Fruit fly (Drosophila melanogaster) whole organism, embryonic: ENCODE data around the gene Spn28Db.

Experiments used
- Atf-2 ChIP-seq: fragments of 200-800 bp; sonication (Bioruptor generic); optimal IDR thresholded peaks from 2 replicates; lab custom pipeline; 2016; ENCODE audit warnings: missing biosample characterization, missing genetic modification characterization
- Atf3 ChIP-seq: fragments of 200-800 bp; sonication (Bioruptor generic); optimal IDR thresholded peaks from 3 replicates; lab custom pipeline; 2016; ENCODE audit warnings: missing biosample characterization, missing genetic modification characterization
- Atf6 ChIP-seq: fragments of 200-800 bp; sonication (Bioruptor generic); IDR thresholded peaks from 2 replicates; pipeline ENCODE4 v1.3.6; 2022; ENCODE audit warnings: missing biosample characterization, missing genetic modification characterization
- CG10565 ChIP-seq: fragments of 200-800 bp; sonication (Bioruptor generic); optimal IDR thresholded peaks from 3 replicates; lab custom pipeline; 2016; ENCODE audit warnings: missing biosample characterization, mild to moderate bottlenecking, missing genetic modification characterization
- CG10979 ChIP-seq: fragments of 200-800 bp; sonication (Bioruptor generic); optimal IDR thresholded peaks from 2 replicates; lab custom pipeline; 2018; ENCODE audit warnings: missing biosample characterization, mild to moderate bottlenecking, missing genetic modification characterization, moderate library complexity
- CG11695 ChIP-seq: fragments of 200-800 bp; sonication (Bioruptor generic); IDR thresholded peaks from 3 replicates; pipeline ENCODE4 v1.3.6; 2022; ENCODE audit warnings: missing biosample characterization, missing genetic modification characterization
- CG12299 ChIP-seq: fragments of 200-800 bp; sonication (Bioruptor generic); optimal IDR thresholded peaks from 2 replicates; lab custom pipeline; 2018; ENCODE audit warnings: missing biosample characterization, mild to moderate bottlenecking, missing genetic modification characterization
- CG1233 ChIP-seq: fragments of 200-800 bp; sonication (Bioruptor generic); optimal IDR thresholded peaks from 4 replicates; lab custom pipeline; 2018; ENCODE audit warnings: missing biosample characterization, mild to moderate bottlenecking, missing genetic modification characterization
- CG12391 ChIP-seq: fragments of 200-800 bp; sonication (Bioruptor generic); optimal IDR thresholded peaks from 3 replicates; lab custom pipeline; 2018; ENCODE audit warnings: missing biosample characterization, mild to moderate bottlenecking, missing genetic modification characterization, moderate library complexity
- CG14441 ChIP-seq: fragments of 200-800 bp; sonication (Bioruptor generic); IDR thresholded peaks from 2 replicates; pipeline ENCODE4 v1.3.6; 2022; ENCODE audit warnings: missing biosample characterization, missing genetic modification characterization
- CG1602 ChIP-seq: fragments of 200-800 bp; sonication (Bioruptor generic); optimal IDR thresholded peaks from 3 replicates; lab custom pipeline; 2016; ENCODE audit warnings: missing biosample characterization, missing genetic modification characterization
- CG16815 ChIP-seq: fragments of 200-800 bp; sonication (Bioruptor generic); optimal IDR thresholded peaks from 3 replicates; lab custom pipeline; 2017; ENCODE audit warnings: missing biosample characterization, mild to moderate bottlenecking, missing genetic modification characterization
- CG30431 ChIP-seq: fragments of 200-800 bp; sonication (Bioruptor generic); optimal IDR thresholded peaks from 2 replicates; lab custom pipeline; 2017; ENCODE audit warnings: missing biosample characterization, missing genetic modification characterization
- CG31388 ChIP-seq: fragments of 200-800 bp; sonication (Bioruptor generic); optimal IDR thresholded peaks from 2 replicates; lab custom pipeline; 2016; ENCODE audit warnings: missing biosample characterization, missing genetic modification characterization
- CG3995 ChIP-seq: fragments of 200-800 bp; sonication (Bioruptor generic); optimal IDR thresholded peaks from 3 replicates; lab custom pipeline; 2016; ENCODE audit warnings: missing biosample characterization, missing genetic modification characterization
- CG43689 ChIP-seq: fragments of 200-800 bp; sonication (Bioruptor generic); IDR thresholded peaks from 2 replicates; pipeline ENCODE4 v1.3.6; 2022; ENCODE audit warnings: missing biosample characterization, missing genetic modification characterization
- CG4424 ChIP-seq: fragments of 200-800 bp; sonication (Bioruptor generic); optimal IDR thresholded peaks from 3 replicates; lab custom pipeline; 2016; ENCODE audit warnings: missing biosample characterization, missing genetic modification characterization
- CG6683 ChIP-seq: fragments of 200-800 bp; sonication (Bioruptor generic); optimal IDR thresholded peaks from 2 replicates; lab custom pipeline; 2017; ENCODE audit warnings: missing biosample characterization, mild to moderate bottlenecking, missing genetic modification characterization, missing genetic modification reagents
- CG7556 ChIP-seq: fragments of 200-800 bp; sonication (Bioruptor generic); optimal IDR thresholded peaks from 2 replicates; lab custom pipeline; 2017; ENCODE audit warnings: missing biosample characterization, mild to moderate bottlenecking, missing genetic modification characterization
- CG9609 ChIP-seq: fragments of 200-800 bp; sonication (Bioruptor generic); optimal IDR thresholded peaks from 3 replicates; lab custom pipeline; 2016; ENCODE audit warnings: missing biosample characterization, missing genetic modification characterization
- CoRest ChIP-seq: fragments of 200-800 bp; sonication (Bioruptor generic); optimal IDR thresholded peaks from 3 replicates; lab custom pipeline; 2018; ENCODE audit warnings: missing biosample characterization, mild to moderate bottlenecking, missing genetic modification characterization, moderate library complexity
- D19A ChIP-seq: fragments of 200-800 bp; optimal IDR thresholded peaks from 3 replicates; lab custom pipeline; 2019; ENCODE audit warnings: missing biosample characterization, mild to moderate bottlenecking, missing genetic modification characterization, moderate library complexity
- Dek ChIP-seq: fragments of 200-800 bp; sonication (Bioruptor generic); optimal IDR thresholded peaks from 3 replicates; lab custom pipeline; 2019; ENCODE audit warnings: missing biosample characterization, mild to moderate bottlenecking, missing genetic modification characterization, moderate library complexity
- Dfd ChIP-seq, 2 experiments: fragments of >200 bp; optimal IDR thresholded peaks; 2 replicates each; lab custom pipeline; 2017; ENCODE audit warnings: missing biosample characterization in 2 of 2, missing genetic modification characterization in 2 of 2
- Dip3 ChIP-seq: fragments of 200-800 bp; sonication (Bioruptor generic); optimal IDR thresholded peaks from 3 replicates; lab custom pipeline; 2016; ENCODE audit warnings: missing biosample characterization, missing genetic modification characterization
- Eip74EF ChIP-seq, 2 experiments: fragments of 200-800 bp in 1 of 2; fragments of >200 bp in 1 of 2; sonication (Bioruptor generic) in 1 of 2; optimal IDR thresholded peaks; 2 replicates each; lab custom pipeline; 2017 to 2019; ENCODE audit warnings: missing biosample characterization in 2 of 2, missing genetic modification characterization in 2 of 2, mild to moderate bottlenecking in 1 of 2, moderate library complexity in 1 of 2
- HHEX ChIP-seq: fragments of 200-800 bp; sonication (Bioruptor generic); optimal IDR thresholded peaks from 3 replicates; lab custom pipeline; 2017; ENCODE audit warnings: missing biosample characterization, mild to moderate bottlenecking, missing genetic modification characterization, missing genetic modification reagents
- Hr51 ChIP-seq, 2 experiments: fragments of 200-800 bp; sonication (Bioruptor generic); optimal IDR thresholded peaks; 2 replicates in 1 of 2; 3 replicates in 1 of 2; lab custom pipeline; 2016 to 2018; ENCODE audit warnings: missing biosample characterization in 2 of 2, missing genetic modification characterization in 2 of 2, mild to moderate bottlenecking in 1 of 2, moderate library complexity in 1 of 2
- Jarid2 ChIP-seq: fragments of 200-800 bp; sonication (Bioruptor generic); optimal IDR thresholded peaks from 3 replicates; lab custom pipeline; 2017; ENCODE audit warnings: mild to moderate bottlenecking, missing biosample characterization, missing genetic modification reagents, missing genetic modification characterization
- Med ChIP-seq: fragments of 200-800 bp; sonication (Bioruptor generic); peaks from one replicate; lab custom pipeline; 2016; ENCODE audit warnings: missing biosample characterization, missing genetic modification characterization, mild to moderate bottlenecking, inconsistent platforms, moderate library complexity
- Meics ChIP-seq: fragments of 200-800 bp; sonication (Bioruptor generic); optimal IDR thresholded peaks from 2 replicates; lab custom pipeline; 2017; ENCODE audit warnings: missing biosample characterization, mild to moderate bottlenecking, missing genetic modification characterization
- Ptx1 ChIP-seq: fragments of 200-800 bp; sonication (Bioruptor generic); IDR thresholded peaks from 2 replicates; pipeline ENCODE4 v1.3.6; 2022; ENCODE audit warnings: missing biosample characterization, missing genetic modification characterization
- Sox102F ChIP-seq: fragments of 200-800 bp; sonication (Bioruptor generic); optimal IDR thresholded peaks from 2 replicates; lab custom pipeline; 2018; ENCODE audit warnings: missing biosample characterization, mild to moderate bottlenecking, missing genetic modification characterization, moderate library complexity
- Xbp1 ChIP-seq: fragments of 200-800 bp; sonication (Bioruptor generic); optimal IDR thresholded peaks from 3 replicates; lab custom pipeline; 2016; ENCODE audit warnings: missing biosample characterization, mild to moderate bottlenecking, missing genetic modification characterization
- cad ChIP-seq: fragments of >200 bp; optimal IDR thresholded peaks from 2 replicates; lab custom pipeline; 2017; ENCODE audit warnings: missing biosample characterization, missing genetic modification characterization
- crc ChIP-seq: fragments of 200-800 bp; sonication (Bioruptor generic); optimal IDR thresholded peaks from 2 replicates; lab custom pipeline; 2016; ENCODE audit warnings: missing biosample characterization, missing genetic modification characterization
- danr ChIP-seq: fragments of 200-800 bp; sonication (Bioruptor generic); IDR thresholded peaks from 2 replicates; pipeline ENCODE4 v1.3.6; 2022; ENCODE audit warnings: missing biosample characterization, missing genetic modification characterization
- dmrt99B ChIP-seq: fragments of 200-800 bp; sonication (Bioruptor generic); optimal IDR thresholded peaks from 2 replicates; lab custom pipeline; 2018; ENCODE audit warnings: missing biosample characterization, mild to moderate bottlenecking, missing genetic modification characterization, moderate library complexity
- dysf ChIP-seq: fragments of 200-800 bp; sonication (Bioruptor generic); IDR thresholded peaks from 3 replicates; pipeline ENCODE4 v1.3.6; 2022; ENCODE audit warnings: missing biosample characterization, missing genetic modification characterization
- fd3F ChIP-seq: fragments of 200-800 bp; sonication (Bioruptor generic); optimal IDR thresholded peaks from 2 replicates; lab custom pipeline; 2018; ENCODE audit warnings: missing biosample characterization, mild to moderate bottlenecking, missing genetic modification characterization, moderate library complexity
- fd96Cb ChIP-seq: fragments of 200-800 bp; sonication (Bioruptor generic); optimal IDR thresholded peaks from 2 replicates; lab custom pipeline; 2018; ENCODE audit warnings: missing biosample characterization, mild to moderate bottlenecking, missing genetic modification characterization, moderate library complexity
- gem ChIP-seq: fragments of 200-800 bp; sonication (Bioruptor generic); optimal IDR thresholded peaks from 2 replicates; lab custom pipeline; 2019; ENCODE audit warnings: missing biosample characterization, mild to moderate bottlenecking, missing genetic modification characterization, moderate library complexity
- gfzf ChIP-seq: fragments of 200-800 bp; sonication (Bioruptor generic); optimal IDR thresholded peaks from 2 replicates; lab custom pipeline; 2016; ENCODE audit warnings: missing biosample characterization, mild to moderate bottlenecking, missing genetic modification characterization, moderate library complexity
- luna ChIP-seq: fragments of 200-800 bp; sonication (Bioruptor generic); optimal IDR thresholded peaks from 2 replicates; lab custom pipeline; 2016; ENCODE audit warnings: missing biosample characterization, missing genetic modification characterization
- maf-S ChIP-seq: fragments of 200-800 bp; sonication (Bioruptor generic); optimal IDR thresholded peaks from 2 replicates; lab custom pipeline; 2016; ENCODE audit warnings: missing biosample characterization, missing genetic modification characterization
- ranshi ChIP-seq: fragments of 200-800 bp; sonication (Bioruptor generic); IDR thresholded peaks from 2 replicates; pipeline ENCODE4 v1.3.6; 2022; ENCODE audit warnings: missing biosample characterization, missing genetic modification characterization
- sens ChIP-seq: fragments of 200-800 bp; sonication (Bioruptor generic); peaks from one replicate; lab custom pipeline; 2016; ENCODE audit warnings: missing biosample characterization, missing genetic modification characterization
- sr ChIP-seq: fragments of 200-800 bp; sonication (Bioruptor generic); IDR thresholded peaks from 3 replicates; pipeline ENCODE4 v1.3.6; 2022; ENCODE audit warnings: missing biosample characterization, missing genetic modification characterization
- stc ChIP-seq: fragments of 200-800 bp; sonication (Bioruptor generic); IDR thresholded peaks from 2 replicates; pipeline ENCODE4 v1.3.6; 2022; ENCODE audit warnings: missing biosample characterization, missing genetic modification characterization
- usp ChIP-seq: fragments of >200 bp; optimal IDR thresholded peaks from 2 replicates; lab custom pipeline; 2017; ENCODE audit warnings: missing biosample characterization, missing genetic modification characterization
- z ChIP-seq: fragments of 200-800 bp; sonication (Bioruptor generic); IDR thresholded peaks from 3 replicates; pipeline ENCODE4 v1.3.6; 2022; ENCODE audit warnings: missing biosample characterization, missing genetic modification characterization

The Spn28Db gene

DNA sequence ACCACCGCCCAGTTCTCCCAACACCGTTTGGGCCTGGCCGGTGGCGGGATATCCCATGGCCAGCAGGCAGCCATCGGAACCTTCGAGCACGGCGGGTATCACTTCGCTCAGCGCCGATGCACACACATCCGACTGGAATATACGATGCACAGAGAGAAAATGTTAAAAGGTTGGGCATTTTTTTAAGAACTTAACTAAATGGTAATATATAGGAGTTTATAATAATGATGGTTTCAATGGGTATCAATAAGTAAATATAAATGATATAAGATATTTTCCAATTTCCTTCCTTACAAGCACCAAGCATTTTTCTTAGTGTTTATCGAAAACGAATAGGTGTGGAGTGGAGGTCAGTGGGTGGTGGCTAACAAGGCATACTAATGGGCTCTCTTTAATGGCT lies 38.9 kb downstream of the Spn28Db start:
- TF ChIP-seq fd96Cb (tag; lab: Kevin White, UChicago), result peak; percentile 37
- no peak for TF ChIP-seq maf-S (GFP tag; lab: Kevin White, UChicago)
- no peak for TF ChIP-seq Eip74EF (GFP tag; optimal IDR thresholded peaks at IDR 0.05; lab: Kevin White, UChicago)
- TF ChIP-seq CG14441 (GFP tag; lab: Robert Waterston, UW), result 0 out of 2 replicates have a peak, but pooled peaks have one; percentile 40
- TF ChIP-seq CG6683 (GFP tag; lab: Kevin White, UChicago), result no peak
- peak; percentile 31 for TF ChIP-seq CoRest (tag; lab: Kevin White, UChicago)
- no peak for TF ChIP-seq CG30431 (GFP tag; lab: Kevin White, UChicago)
- no peak for TF ChIP-seq CG4424 (GFP tag; lab: Kevin White, UChicago)
- TF ChIP-seq Dek, result no peak
- TF ChIP-seq CG10979 (tag; lab: Kevin White, UChicago), result peak; percentile 59
- TF ChIP-seq Atf-2 (GFP tag; lab: Kevin White, UChicago), result no peak
- TF ChIP-seq D19A (tag; lab: Kevin White, UChicago), result peak; percentile 28
- TF ChIP-seq CG16815 (GFP tag; lab: Kevin White, UChicago), result peak; percentile 19
- TF ChIP-seq Atf6 (GFP tag; lab: Robert Waterston, UW), result 0 out of 2 replicates have a peak, but pooled peaks have one; percentile 14
- peak; percentile 64 for TF ChIP-seq dmrt99B (tag; lab: Kevin White, UChicago)
- peak; percentile 28; the same call in 1 of the 2 replicates for TF ChIP-seq stc (GFP tag; lab: Robert Waterston, UW)
- peak; percentile 44 for TF ChIP-seq Med (GFP tag; lab: Kevin White, UChicago)
- TF ChIP-seq Sox102F, result peak; percentile 55
- no peak for TF ChIP-seq sr
- TF ChIP-seq Xbp1, result peak; percentile 23
- TF ChIP-seq CG11695 (GFP tag; lab: Robert Waterston, UW), result 0 out of 3 replicates have a peak, but pooled peaks have one; percentile 9
- TF ChIP-seq dysf (GFP tag; lab: Robert Waterston, UW), result peak; percentile 51; the same call in 2 of the 3 replicates
- TF ChIP-seq CG9609 (GFP tag; lab: Kevin White, UChicago), result no peak
- TF ChIP-seq CG10565 (GFP tag; lab: Kevin White, UChicago), result no peak
- TF ChIP-seq gem (tag; lab: Kevin White, UChicago), result peak; percentile 70
- no peak for TF ChIP-seq luna (GFP tag; lab: Kevin White, UChicago)
- peak; percentile 79 for TF ChIP-seq sens
- no peak for TF ChIP-seq cad (GFP tag; lab: Kevin White, UChicago)
- no peak for TF ChIP-seq usp
- TF ChIP-seq Dip3 (GFP tag; lab: Kevin White, UChicago), result no peak
- peak; percentile 39 for TF ChIP-seq CG12391 (tag; lab: Kevin White, UChicago)
- TF ChIP-seq Hr51 (GFP tag; optimal IDR thresholded peaks at IDR 0.05; lab: Kevin White, UChicago), result peak in 1 of 2 experiments; percentile 56
- 0 out of 2 replicates have a peak, but pooled peaks have one; percentile 10 for TF ChIP-seq Ptx1
- no peak for TF ChIP-seq Jarid2 (GFP tag; lab: Kevin White, UChicago)
- TF ChIP-seq fd3F, result no peak
- TF ChIP-seq HHEX, result no peak
- TF ChIP-seq CG1233, result no peak
- peak; percentile 53 for TF ChIP-seq CG7556
- TF ChIP-seq CG43689 (GFP tag; lab: Robert Waterston, UW), result 0 out of 2 replicates have a peak, but pooled peaks have one; percentile 23
- no peak for TF ChIP-seq danr (GFP tag; lab: Robert Waterston, UW)
- no peak for TF ChIP-seq Dfd (GFP tag; optimal IDR thresholded peaks at IDR 0.05; lab: Kevin White, UChicago)
- no peak for TF ChIP-seq crc (GFP tag; lab: Kevin White, UChicago)
- peak; percentile 1 for TF ChIP-seq CG1602 (GFP tag; lab: Kevin White, UChicago)
- 0 out of 2 replicates have a peak, but pooled peaks have one; percentile 7 for TF ChIP-seq ranshi (GFP tag; lab: Robert Waterston, UW)
- peak; percentile 44 for TF ChIP-seq Meics (GFP tag; lab: Kevin White, UChicago)
- no peak for TF ChIP-seq CG31388 (GFP tag; lab: Kevin White, UChicago)
- TF ChIP-seq CG12299 (tag; lab: Kevin White, UChicago), result no peak
- TF ChIP-seq Atf3 (GFP tag; lab: Kevin White, UChicago), result no peak
- no peak for TF ChIP-seq z (GFP tag; lab: Robert Waterston, UW)
- TF ChIP-seq gfzf, result no peak
- TF ChIP-seq CG3995 (GFP tag; lab: Kevin White, UChicago), result no peak
